Worm (Caenorhabditis elegans) whole organism, L4 larva: ENCODE measurements around the gene ttr-40.

Experiments used
- daf-12 ChIP-seq: fragments of 150-350 bp; optimal IDR thresholded peaks from 2 replicates; lab custom pipeline; 2014; ENCODE audit warnings: missing biosample characterization, missing genetic modification reagents, missing genetic modification characterization
- fos-1 ChIP-seq: fragments of 150-350 bp; optimal IDR thresholded peaks from 2 replicates; lab custom pipeline; 2014; ENCODE audit warnings: missing biosample characterization, missing genetic modification characterization
- nhr-77 ChIP-seq: fragments of 150-350 bp; optimal IDR thresholded peaks from 2 replicates; lab custom pipeline; 2014; ENCODE audit warnings: missing biosample characterization, missing genetic modification characterization
- snpc-1.2 ChIP-seq: fragments of 200-800 bp; sonication (Bioruptor generic); IDR thresholded peaks from 2 replicates; pipeline ENCODE4 v1.3.6; 2022; ENCODE audit warnings: missing genetic modification reagents, missing genetic modification characterization, missing compliant biosample characterization

DNA sequence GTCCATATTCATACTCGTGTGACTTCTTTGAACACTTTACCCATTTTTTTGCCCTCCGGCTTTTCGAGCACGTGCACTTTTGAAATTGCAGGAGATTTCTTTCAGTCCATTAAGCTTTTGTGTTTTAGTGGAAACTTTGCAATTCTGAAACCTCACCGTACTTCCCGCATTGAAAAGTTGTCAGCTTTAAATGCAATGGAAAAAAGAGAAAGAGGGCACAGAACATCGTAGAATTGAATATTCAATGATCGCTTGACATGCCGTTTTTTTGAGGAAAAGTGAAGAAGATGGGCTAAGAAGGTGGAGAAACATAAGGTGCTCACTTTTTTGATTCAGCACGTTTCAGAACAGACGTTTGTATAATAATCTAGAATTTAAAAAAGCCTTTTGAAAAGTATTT is 40.9 kb downstream of the ttr-40 start:
- TF ChIP-seq fos-1 (tag; lab: Kevin White, UChicago) (no peak), nhr-77 (tag; lab: Kevin White, UChicago) (no peak), snpc-1.2 (no peak), daf-12 (tag; lab: Kevin White, UChicago) (no peak)
